Worm (Caenorhabditis elegans) whole organism, young adult: ENCODE data around the gene hecw-1.

Source experiments
- hmg-20 ChIP-seq: fragments of 200-800 bp; sonication (Bioruptor generic); IDR thresholded peaks from 2 replicates; pipeline ENCODE4 v1.3.6; 2022; ENCODE audit warnings: missing genetic modification reagents, missing genetic modification characterization, missing compliant biosample characterization
- lin-40 ChIP-seq: sonication (generic microtip); optimal IDR thresholded peaks from 2 replicates; lab custom pipeline; 2016; ENCODE audit warnings: missing genetic modification characterization, mild to moderate bottlenecking, missing compliant biosample characterization, missing genotype, missing genetic modification reagents

DNA sequence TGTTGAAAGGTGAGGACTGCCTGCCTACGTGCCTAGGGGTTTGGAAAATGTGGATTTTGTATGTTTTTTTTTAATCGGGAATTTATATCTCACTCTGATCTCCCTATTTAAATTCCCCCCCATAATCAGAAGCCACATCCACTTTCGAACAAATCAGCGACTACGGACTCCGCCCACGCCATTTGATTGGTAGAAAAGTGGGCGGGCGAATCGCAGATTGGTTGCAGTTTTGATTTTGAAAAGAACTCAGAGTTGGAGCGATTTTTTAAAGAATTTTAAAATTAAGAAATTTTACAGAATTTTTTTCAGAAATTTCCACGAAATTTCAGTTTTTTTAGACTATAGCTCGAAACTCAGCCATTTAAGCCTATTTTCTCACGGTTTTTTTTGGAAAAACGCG, 29.7 kb downstream of the hecw-1 start:
- no peak for TF ChIP-seq hmg-20
- no peak for TF ChIP-seq lin-40 (tag; lab: Kevin White, UChicago)
